Worm (Caenorhabditis elegans) whole organism, early embryonic: ENCODE data around the gene C34F11.2.
A peak's percentile ranks its signal among the peaks of the same experiment; 100 is the strongest.

ENCODE experiments used
- B0310.2 ChIP-seq: sonication (generic microtip); optimal IDR thresholded peaks from 2 replicates; lab custom pipeline; 2016; ENCODE audit warnings: mild to moderate bottlenecking, missing genetic modification characterization, missing compliant biosample characterization
- F13C5.2 ChIP-seq: sonication (generic microtip); optimal IDR thresholded peaks from 2 replicates; lab custom pipeline; 2017; ENCODE audit warnings: mild to moderate bottlenecking, missing genetic modification characterization, inconsistent platforms, missing compliant biosample characterization
- aly-1 ChIP-seq: sonication (generic microtip); optimal IDR thresholded peaks from 2 replicates; lab custom pipeline; 2016; ENCODE audit warnings: missing genetic modification characterization, missing compliant biosample characterization
- ama-1 ChIP-seq: fragments of 150-350 bp; optimal IDR thresholded peaks from 2 replicates; lab custom pipeline; 2014
- ceh-13 ChIP-seq: fragments of 200-800 bp; sonication (Bioruptor generic); optimal IDR thresholded peaks from 2 replicates; lab custom pipeline; 2018; ENCODE audit warnings: mild to moderate bottlenecking, missing genetic modification characterization, missing compliant biosample characterization
- ceh-36 ChIP-seq: sonication (generic microtip); optimal IDR thresholded peaks from 2 replicates; lab custom pipeline; 2016; ENCODE audit warnings: missing genetic modification characterization, inconsistent platforms, missing compliant biosample characterization
- ets-7 ChIP-seq: sonication (generic microtip); optimal IDR thresholded peaks from 2 replicates; lab custom pipeline; 2016; ENCODE audit warnings: missing genotype, missing genetic modification characterization, missing compliant biosample characterization
- flt-1 ChIP-seq: fragments of 200-800 bp; sonication (Bioruptor generic); IDR thresholded peaks from 2 replicates; pipeline ENCODE4 v1.3.6; 2022; ENCODE audit warnings: missing genetic modification characterization, missing compliant biosample characterization
- hmbx-1 ChIP-seq: sonication (generic microtip); optimal IDR thresholded peaks from 2 replicates; lab custom pipeline; 2016; ENCODE audit warnings: mild to moderate bottlenecking, missing genetic modification characterization, missing compliant biosample characterization
- hmg-4 ChIP-seq: fragments of 200-800 bp; sonication (Bioruptor generic); optimal IDR thresholded peaks from 2 replicates; lab custom pipeline; 2018; ENCODE audit warnings: mild to moderate bottlenecking, missing genetic modification characterization, missing compliant biosample characterization
- hnd-1 ChIP-seq: sonication (generic microtip); optimal IDR thresholded peaks from 2 replicates; lab custom pipeline; 2016; ENCODE audit warnings: missing genetic modification characterization, missing compliant biosample characterization
- pes-1 ChIP-seq: fragments of 200-800 bp; sonication (Bioruptor generic); IDR thresholded peaks from 2 replicates; pipeline ENCODE4 v1.3.6; 2022; ENCODE audit warnings: missing genetic modification reagents, missing genetic modification characterization, missing compliant biosample characterization
- scrt-1 ChIP-seq: fragments of 200-800 bp; sonication (Bioruptor generic); IDR thresholded peaks from 2 replicates; pipeline ENCODE4 v1.3.6; 2022; ENCODE audit warnings: missing genetic modification characterization, missing compliant biosample characterization
- sea-1 ChIP-seq: fragments of 200-800 bp; sonication (Bioruptor generic); conservative IDR thresholded peaks from 2 replicates; pipeline ENCODE4 v1.3.6; 2022; ENCODE audit warnings: missing genetic modification characterization, missing compliant biosample characterization
- tbx-11 ChIP-seq: fragments of 200-800 bp; sonication (Bioruptor generic); IDR thresholded peaks from 2 replicates; pipeline ENCODE4 v1.3.6; 2022; ENCODE audit warnings: missing genetic modification characterization, missing compliant biosample characterization
- tbx-37 ChIP-seq: fragments of 200-800 bp; sonication (Bioruptor generic); conservative IDR thresholded peaks from 2 replicates; pipeline ENCODE4 v1.3.6; 2022; ENCODE audit warnings: missing genetic modification reagents, missing genetic modification characterization, missing compliant biosample characterization
- tra-4 ChIP-seq: sonication (generic microtip); optimal IDR thresholded peaks from 2 replicates; lab custom pipeline; 2017; ENCODE audit warnings: missing genetic modification characterization, missing compliant biosample characterization

Gene C34F11.2

ce11 chrII:5178609-5179008, 33.5 kb upstream of the C34F11.2 start:
- TF ChIP-seq ceh-36 (tag; lab: Kevin White, UChicago) (no peak), tbx-37 (no peak)

- no peak for TF ChIP-seq scrt-1 (GFP tag; lab: Robert Waterston, UW)
- no peak for TF ChIP-seq tbx-37
- no peak for TF ChIP-seq ama-1 (lab: Kevin White, UChicago)
- TF ChIP-seq hmg-4 (GFP tag; lab: Kevin White, UChicago): no peak
- TF ChIP-seq pes-1 (GFP tag; lab: Robert Waterston, UW): no peak
- TF ChIP-seq hmbx-1 (tag; lab: Kevin White, UChicago): no peak
- TF ChIP-seq tbx-11 (GFP tag; lab: Robert Waterston, UW): no peak
- TF ChIP-seq flt-1: no peak
- TF ChIP-seq ceh-36 (tag; lab: Kevin White, UChicago): no peak
- no peak for TF ChIP-seq ceh-13 (GFP tag; lab: Kevin White, UChicago)
- no peak for TF ChIP-seq aly-1 (tag; lab: Kevin White, UChicago)
- TF ChIP-seq hnd-1: no peak
- TF ChIP-seq tra-4 (tag; lab: Kevin White, UChicago): no peak
- TF ChIP-seq ets-7 (tag; lab: Kevin White, UChicago): no peak
- no peak for TF ChIP-seq B0310.2 (tag; lab: Kevin White, UChicago)
- no peak for TF ChIP-seq F13C5.2 (tag; lab: Kevin White, UChicago)
- TF ChIP-seq sea-1: no peak
Measured at ce11 chrII:5180272-5180671, 31.8 kb upstream of the C34F11.2 start.

- peak; percentile 59 for TF ChIP-seq aly-1 (tag; lab: Kevin White, UChicago)
- TF ChIP-seq B0310.2 (tag; lab: Kevin White, UChicago): no peak
- TF ChIP-seq ama-1 (lab: Kevin White, UChicago): no peak
- TF ChIP-seq tbx-11 (GFP tag; lab: Robert Waterston, UW): peak; percentile 54; the same call in 1 of the 2 replicates
- TF ChIP-seq ets-7 (tag; lab: Kevin White, UChicago): no peak
- TF ChIP-seq hmbx-1 (tag; lab: Kevin White, UChicago): no peak
- no peak for TF ChIP-seq flt-1
- peak; percentile 5 for TF ChIP-seq F13C5.2 (tag; lab: Kevin White, UChicago)
- 0 out of 2 replicates have a peak, but pooled peaks have one; percentile 10 for TF ChIP-seq pes-1 (GFP tag; lab: Robert Waterston, UW)
- TF ChIP-seq hmg-4 (GFP tag; lab: Kevin White, UChicago): peak; percentile 53
- TF ChIP-seq tra-4 (tag; lab: Kevin White, UChicago): no peak
- no peak for TF ChIP-seq scrt-1 (GFP tag; lab: Robert Waterston, UW)
- TF ChIP-seq tbx-37: no peak
- TF ChIP-seq ceh-13 (GFP tag; lab: Kevin White, UChicago): no peak
- TF ChIP-seq hnd-1: no peak
- TF ChIP-seq sea-1: no peak
- TF ChIP-seq ceh-36 (tag; lab: Kevin White, UChicago): no peak
Measured at ce11 chrII:5181497-5181896, 30.6 kb upstream of the C34F11.2 start.

ce11 chrII:5182451-5182850, 29.6 kb upstream of the C34F11.2 start:
- no peak for TF ChIP-seq tra-4 (tag; lab: Kevin White, UChicago)
- TF ChIP-seq ets-7 (tag; lab: Kevin White, UChicago): no peak
- no peak for TF ChIP-seq F13C5.2 (tag; lab: Kevin White, UChicago)
- no peak for TF ChIP-seq ceh-13 (GFP tag; lab: Kevin White, UChicago)
- TF ChIP-seq B0310.2 (tag; lab: Kevin White, UChicago): no peak
- TF ChIP-seq hmg-4 (GFP tag; lab: Kevin White, UChicago): no peak
- no peak for TF ChIP-seq hnd-1
- no peak for TF ChIP-seq sea-1

- no peak for TF ChIP-seq tbx-11 (GFP tag; lab: Robert Waterston, UW)
- no peak for TF ChIP-seq hmg-4 (GFP tag; lab: Kevin White, UChicago)
- no peak for TF ChIP-seq tbx-37
- no peak for TF ChIP-seq hnd-1
- no peak for TF ChIP-seq pes-1 (GFP tag; lab: Robert Waterston, UW)
- TF ChIP-seq scrt-1 (GFP tag; lab: Robert Waterston, UW): no peak
- no peak for TF ChIP-seq B0310.2 (tag; lab: Kevin White, UChicago)
- TF ChIP-seq tra-4 (tag; lab: Kevin White, UChicago): no peak
- no peak for TF ChIP-seq ceh-36 (tag; lab: Kevin White, UChicago)
- TF ChIP-seq ama-1 (lab: Kevin White, UChicago): no peak
- TF ChIP-seq ceh-13 (GFP tag; lab: Kevin White, UChicago): no peak
- TF ChIP-seq sea-1: no peak
- no peak for TF ChIP-seq hmbx-1 (tag; lab: Kevin White, UChicago)
- no peak for TF ChIP-seq aly-1 (tag; lab: Kevin White, UChicago)
- no peak for TF ChIP-seq ets-7 (tag; lab: Kevin White, UChicago)
- no peak for TF ChIP-seq flt-1
Measured at ce11 chrII:5183207-5183606, 28.9 kb upstream of the C34F11.2 start.

ce11 chrII:5184661-5185545, 27.2 kb upstream of the C34F11.2 start:
- TF ChIP-seq F13C5.2 (tag; lab: Kevin White, UChicago): no peak
- no peak for TF ChIP-seq aly-1 (tag; lab: Kevin White, UChicago)
- no peak for TF ChIP-seq pes-1 (GFP tag; lab: Robert Waterston, UW)
- no peak for TF ChIP-seq ceh-13 (GFP tag; lab: Kevin White, UChicago)
- no peak for TF ChIP-seq hmbx-1 (tag; lab: Kevin White, UChicago)
- no peak for TF ChIP-seq ama-1 (lab: Kevin White, UChicago)
- TF ChIP-seq sea-1: no peak

- TF ChIP-seq tbx-37 (no peak), ceh-13 (GFP tag; lab: Kevin White, UChicago) (no peak), B0310.2 (tag; lab: Kevin White, UChicago) (no peak), hmg-4 (GFP tag; lab: Kevin White, UChicago) (no peak), sea-1 (no peak)
Measured at ce11 chrII:5185955-5186539, 26.0 kb upstream of the C34F11.2 start.
